Worm (Caenorhabditis elegans) whole organism, mixed stage, embryonic: ENCODE measurements around the gene fbxb-2.

ENCODE experiments used
- bed-3 ChIP-seq: fragments of 200-800 bp; sonication (Bioruptor generic); optimal IDR thresholded peaks from 3 replicates; lab custom pipeline; 2018; ENCODE audit warnings: mild to moderate bottlenecking, missing genetic modification characterization, moderate library complexity, missing compliant biosample characterization
- blmp-1 ChIP-seq: fragments of 150-350 bp; optimal IDR thresholded peaks from 2 replicates; lab custom pipeline; 2014; ENCODE audit warnings: missing biosample characterization, missing genetic modification characterization
- ceh-39 ChIP-seq: fragments of 150-350 bp; optimal IDR thresholded peaks from 2 replicates; lab custom pipeline; 2014; ENCODE audit warnings: missing biosample characterization, missing genetic modification characterization
- ceh-43 ChIP-seq: fragments of 200-800 bp; sonication (Bioruptor generic); optimal IDR thresholded peaks from 2 replicates; lab custom pipeline; 2018; ENCODE audit warnings: mild to moderate bottlenecking, missing genetic modification characterization, moderate library complexity, missing compliant biosample characterization
- ceh-83 ChIP-seq: fragments of 200-800 bp; sonication (Bioruptor generic); optimal IDR thresholded peaks from 2 replicates; lab custom pipeline; 2018; ENCODE audit warnings: mild to moderate bottlenecking, missing genetic modification characterization, missing compliant biosample characterization
- ces-1 ChIP-seq: fragments of 150-350 bp; optimal IDR thresholded peaks from 2 replicates; lab custom pipeline; 2014; ENCODE audit warnings: missing biosample characterization, missing genetic modification reagents, missing genetic modification characterization
- cnd-1 ChIP-seq: fragments of 200-800 bp; sonication (Bioruptor generic); optimal IDR thresholded peaks from 2 replicates; lab custom pipeline; 2018; ENCODE audit warnings: mild to moderate bottlenecking, missing genetic modification characterization, missing compliant biosample characterization
- drap-1 ChIP-seq: fragments of 200-800 bp; sonication (Bioruptor generic); optimal IDR thresholded peaks from 3 replicates; lab custom pipeline; 2018; ENCODE audit warnings: mild to moderate bottlenecking, missing genetic modification characterization, missing compliant biosample characterization
- elt-1 ChIP-seq: sonication (generic microtip); optimal IDR thresholded peaks from 2 replicates; lab custom pipeline; 2017; ENCODE audit warnings: missing genetic modification characterization, mild to moderate bottlenecking, missing compliant biosample characterization, antibody characterized with exemption, moderate library complexity, borderline replicate concordance; ENCODE audit not compliant: insufficient read depth
- elt-3 ChIP-seq: fragments of 150-350 bp; optimal IDR thresholded peaks from 2 replicates; lab custom pipeline; 2014; ENCODE audit warnings: missing biosample characterization, missing genetic modification characterization
- flh-1 ChIP-seq: fragments of 200-800 bp; sonication (Bioruptor generic); optimal IDR thresholded peaks from 2 replicates; lab custom pipeline; 2018; ENCODE audit warnings: mild to moderate bottlenecking, missing genetic modification characterization, moderate library complexity, missing compliant biosample characterization
- ham-2 ChIP-seq: fragments of 200-800 bp; sonication (Bioruptor generic); optimal IDR thresholded peaks from 2 replicates; lab custom pipeline; 2018; ENCODE audit warnings: mild to moderate bottlenecking, missing genetic modification characterization, missing compliant biosample characterization
- hlh-1 ChIP-seq: fragments of 150-350 bp; optimal IDR thresholded peaks from 2 replicates; lab custom pipeline; 2014; ENCODE audit warnings: missing biosample characterization, missing genetic modification reagents, missing genetic modification characterization
- lin-13 ChIP-seq: fragments of 150-350 bp; optimal IDR thresholded peaks from 2 replicates; lab custom pipeline; 2014; ENCODE audit warnings: missing biosample characterization, missing genetic modification characterization
- lsy-2 ChIP-seq: fragments of 150-350 bp; optimal IDR thresholded peaks from 2 replicates; lab custom pipeline; 2014; ENCODE audit warnings: missing biosample characterization, missing genetic modification characterization
- mab-5 ChIP-seq: fragments of 150-350 bp; optimal IDR thresholded peaks from 2 replicates; lab custom pipeline; 2014; ENCODE audit warnings: missing biosample characterization, missing genetic modification characterization
- mep-1 ChIP-seq: fragments of 150-350 bp; optimal IDR thresholded peaks from 2 replicates; lab custom pipeline; 2017; ENCODE audit warnings: missing biosample characterization, missing genetic modification reagents, missing genetic modification characterization, inconsistent platforms
- mls-2 ChIP-seq: sonication (generic microtip); optimal IDR thresholded peaks from 2 replicates; lab custom pipeline; 2016; ENCODE audit warnings: mild to moderate bottlenecking, missing genetic modification characterization, moderate library complexity, missing compliant biosample characterization
- nhr-12 ChIP-seq: fragments of 150-350 bp; optimal IDR thresholded peaks from 2 replicates; lab custom pipeline; 2014; ENCODE audit warnings: missing biosample characterization, missing genetic modification characterization
- nhr-2 ChIP-seq: fragments of 150-350 bp; optimal IDR thresholded peaks from 2 replicates; lab custom pipeline; 2014; ENCODE audit warnings: missing biosample characterization, missing genetic modification characterization
- nhr-237 ChIP-seq: fragments of 150-350 bp; optimal IDR thresholded peaks from 2 replicates; lab custom pipeline; 2014; ENCODE audit warnings: missing biosample characterization, missing genetic modification characterization
- nhr-28 ChIP-seq: fragments of 150-350 bp; optimal IDR thresholded peaks from 2 replicates; lab custom pipeline; 2014; ENCODE audit warnings: missing biosample characterization, missing genetic modification characterization
- nhr-76 ChIP-seq: sonication (generic microtip); optimal IDR thresholded peaks from 2 replicates; lab custom pipeline; 2017; ENCODE audit warnings: missing biosample characterization, missing genetic modification characterization
- pha-4 ChIP-seq: fragments of 150-350 bp; optimal IDR thresholded peaks from 2 replicates; lab custom pipeline; 2018; ENCODE audit warnings: missing biosample characterization, missing genetic modification reagents, missing genetic modification characterization
- sem-2 ChIP-seq: fragments of 200-800 bp; sonication (Bioruptor generic); optimal IDR thresholded peaks from 2 replicates; lab custom pipeline; 2018; ENCODE audit warnings: mild to moderate bottlenecking, missing genetic modification characterization, missing compliant biosample characterization
- sptf-1 ChIP-seq: sonication (generic microtip); optimal IDR thresholded peaks from 2 replicates; lab custom pipeline; 2017; ENCODE audit warnings: mild to moderate bottlenecking, missing genetic modification characterization, moderate library complexity, missing compliant biosample characterization
- tbx-8 ChIP-seq: fragments of 200-800 bp; sonication (Bioruptor generic); optimal IDR thresholded peaks from 2 replicates; lab custom pipeline; 2018; ENCODE audit warnings: mild to moderate bottlenecking, missing genetic modification characterization, moderate library complexity, missing compliant biosample characterization
- unc-120 ChIP-seq: sonication (generic microtip); optimal IDR thresholded peaks from 2 replicates; lab custom pipeline; 2017; ENCODE audit warnings: missing genetic modification characterization, missing compliant biosample characterization; ENCODE audit not compliant: poor library complexity, severe bottlenecking
- unc-39 ChIP-seq: fragments of 150-350 bp; optimal IDR thresholded peaks from 2 replicates; lab custom pipeline; 2014; ENCODE audit warnings: missing biosample characterization, missing genetic modification characterization
- unc-62 ChIP-seq: fragments of 150-350 bp; optimal IDR thresholded peaks from 2 replicates; lab custom pipeline; 2014; ENCODE audit warnings: missing biosample characterization, missing genetic modification reagents, missing genetic modification characterization
- zip-8 ChIP-seq: fragments of 150-350 bp; optimal IDR thresholded peaks from 2 replicates; lab custom pipeline; 2014; ENCODE audit warnings: missing biosample characterization, missing genetic modification characterization
- ztf-11 ChIP-seq: fragments of 150-350 bp; optimal IDR thresholded peaks from 2 replicates; lab custom pipeline; 2014; ENCODE audit warnings: missing biosample characterization, missing genetic modification characterization

Gene fbxb-2

DNA sequence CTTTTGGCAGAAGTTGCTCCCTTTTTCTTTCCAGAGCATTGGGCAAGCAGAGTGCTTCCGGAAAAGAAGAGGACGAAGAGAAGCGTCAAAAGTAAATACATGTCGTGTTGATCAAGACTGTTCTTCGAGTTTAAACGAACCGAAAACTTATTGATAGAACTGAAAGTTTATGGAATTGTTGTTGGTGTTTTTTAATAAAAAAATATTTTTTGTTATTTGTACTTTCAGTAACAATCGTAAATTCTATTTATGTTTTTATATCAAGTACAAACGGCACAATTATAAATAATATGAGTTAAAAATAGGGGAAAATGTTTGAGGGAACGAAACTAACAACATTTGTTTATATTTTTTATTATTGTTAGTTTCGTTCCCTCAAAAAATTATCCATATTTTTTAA is 20.5 kb upstream of the fbxb-2 start, which contains the start of gene F21D9.3:
Gene F21D9.3 (minus strand): TSS at position 101 of the 400 bp plus-strand sequence.
- TF ChIP-seq nhr-12 (tag; lab: Kevin White, UChicago), result no peak
- no peak for TF ChIP-seq pha-4 (tag; lab: Kevin White, UChicago)
- no peak for TF ChIP-seq bed-3
- TF ChIP-seq ces-1, result no peak

DNA sequence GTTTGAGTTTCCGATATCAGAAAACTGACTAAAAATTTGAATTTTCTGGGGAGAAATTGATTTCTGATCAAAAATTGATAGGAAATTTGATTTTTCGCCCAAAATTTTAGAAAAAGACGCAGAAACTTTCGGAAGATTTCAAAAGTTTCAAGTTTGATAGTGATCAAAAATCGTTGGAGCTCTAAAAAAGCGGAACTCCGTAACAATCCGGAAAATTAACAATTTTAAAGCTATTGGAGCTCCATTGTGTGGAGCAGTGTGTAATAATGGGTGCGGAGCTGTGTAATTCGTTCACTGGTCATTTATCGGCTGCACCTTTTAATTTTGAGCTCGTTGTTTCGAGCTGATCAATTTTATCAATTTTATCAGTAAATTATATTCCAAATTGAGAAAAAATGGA is 16.4 kb upstream of the fbxb-2 start, which contains the start of gene F21D9.4:
Gene F21D9.4 (plus strand): TSS at position 301 of the 400 bp plus-strand sequence.
- TF ChIP-seq pha-4 (tag; lab: Kevin White, UChicago), result no peak
- TF ChIP-seq unc-120, result no peak
- no peak for TF ChIP-seq tbx-8
- no peak for TF ChIP-seq blmp-1
- no peak for TF ChIP-seq nhr-12 (tag; lab: Kevin White, UChicago)
- no peak for TF ChIP-seq nhr-2 (tag; lab: Kevin White, UChicago)
- TF ChIP-seq sptf-1 (tag; lab: Kevin White, UChicago), result no peak
- TF ChIP-seq mep-1 (tag; lab: Kevin White, UChicago), result no peak
- no peak for TF ChIP-seq drap-1 (GFP tag; lab: Kevin White, UChicago)
- no peak for TF ChIP-seq zip-8 (tag; lab: Kevin White, UChicago)
- TF ChIP-seq nhr-76, result no peak
- no peak for TF ChIP-seq mls-2 (tag; lab: Kevin White, UChicago)
- no peak for TF ChIP-seq lsy-2
- TF ChIP-seq ceh-83 (GFP tag; lab: Kevin White, UChicago), result no peak
- TF ChIP-seq ceh-39 (tag; lab: Kevin White, UChicago), result no peak
- TF ChIP-seq ceh-43 (GFP tag; lab: Kevin White, UChicago), result no peak

DNA sequence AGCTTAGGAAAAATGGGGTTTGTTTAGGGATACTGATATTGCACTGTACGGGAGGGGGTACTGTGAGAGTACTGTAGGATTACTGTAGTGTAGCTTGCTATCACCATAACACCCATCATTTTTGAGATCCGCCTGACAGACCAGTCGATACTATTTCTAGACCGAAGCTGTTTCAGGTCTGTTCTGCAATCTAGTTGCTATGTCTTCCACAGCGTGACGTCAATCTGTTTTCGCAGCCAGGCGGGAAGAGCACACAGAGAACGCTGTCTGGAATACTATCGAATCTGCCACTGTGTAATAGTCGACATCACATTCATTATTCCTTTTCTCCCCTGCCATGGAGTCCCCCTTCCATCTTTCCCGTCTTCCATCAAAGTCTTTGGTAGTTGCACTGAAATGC is 14.7 kb upstream of the fbxb-2 start, which contains the start of gene F21D9.11:
Gene F21D9.11 (plus strand): TSS at position 301 of the 400 bp plus-strand sequence.
- TF ChIP-seq ztf-11 (tag; lab: Kevin White, UChicago), result no peak
- no peak for TF ChIP-seq elt-3 (tag; lab: Kevin White, UChicago)
- no peak for TF ChIP-seq drap-1 (GFP tag; lab: Kevin White, UChicago)
- no peak for TF ChIP-seq ces-1
- no peak for TF ChIP-seq mab-5
- TF ChIP-seq nhr-12 (tag; lab: Kevin White, UChicago), result no peak
- TF ChIP-seq sptf-1 (tag; lab: Kevin White, UChicago), result no peak
- TF ChIP-seq lsy-2, result no peak
- TF ChIP-seq nhr-76, result no peak
- TF ChIP-seq ceh-39 (tag; lab: Kevin White, UChicago), result no peak
- no peak for TF ChIP-seq flh-1
- no peak for TF ChIP-seq unc-39 (tag; lab: Kevin White, UChicago)
- no peak for TF ChIP-seq bed-3
- no peak for TF ChIP-seq zip-8 (tag; lab: Kevin White, UChicago)
- no peak for TF ChIP-seq ceh-43 (GFP tag; lab: Kevin White, UChicago)
- no peak for TF ChIP-seq unc-62
- TF ChIP-seq nhr-237 (tag; lab: Kevin White, UChicago), result no peak

DNA sequence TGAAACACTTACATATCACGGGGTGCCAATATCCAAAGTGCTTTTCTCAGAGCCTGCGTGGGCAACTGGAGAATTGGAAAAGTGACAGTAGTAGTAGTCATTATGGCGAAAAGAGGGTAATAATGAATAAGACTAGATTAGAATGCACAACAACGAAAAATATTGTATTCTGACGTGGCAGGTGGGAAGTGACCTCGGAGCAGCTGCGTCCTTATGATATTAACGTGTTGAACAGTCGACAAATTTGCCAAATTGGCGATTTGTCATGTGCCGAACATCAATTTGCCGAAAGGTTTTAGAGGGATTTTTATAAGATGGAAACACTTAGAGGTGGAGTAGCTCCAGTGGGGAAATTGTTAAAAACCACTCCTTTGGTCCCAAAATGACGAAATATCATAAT is 13.9 kb upstream of the fbxb-2 start, which contains the start of gene str-81:
Gene str-81 (minus strand): TSS at position 101 of the 400 bp plus-strand sequence.
- TF ChIP-seq sem-2, result no peak
- no peak for TF ChIP-seq tbx-8
- TF ChIP-seq nhr-237 (tag; lab: Kevin White, UChicago), result no peak
- TF ChIP-seq cnd-1 (tag; lab: Kevin White, UChicago), result peak; percentile 16
- TF ChIP-seq mep-1 (tag; lab: Kevin White, UChicago), result no peak
- no peak for TF ChIP-seq ham-2 (GFP tag; lab: Kevin White, UChicago)
- no peak for TF ChIP-seq unc-39 (tag; lab: Kevin White, UChicago)
- no peak for TF ChIP-seq ztf-11 (tag; lab: Kevin White, UChicago)
- no peak for TF ChIP-seq blmp-1
- peak; percentile 36 for TF ChIP-seq nhr-2 (tag; lab: Kevin White, UChicago)
- no peak for TF ChIP-seq sptf-1 (tag; lab: Kevin White, UChicago)

DNA sequence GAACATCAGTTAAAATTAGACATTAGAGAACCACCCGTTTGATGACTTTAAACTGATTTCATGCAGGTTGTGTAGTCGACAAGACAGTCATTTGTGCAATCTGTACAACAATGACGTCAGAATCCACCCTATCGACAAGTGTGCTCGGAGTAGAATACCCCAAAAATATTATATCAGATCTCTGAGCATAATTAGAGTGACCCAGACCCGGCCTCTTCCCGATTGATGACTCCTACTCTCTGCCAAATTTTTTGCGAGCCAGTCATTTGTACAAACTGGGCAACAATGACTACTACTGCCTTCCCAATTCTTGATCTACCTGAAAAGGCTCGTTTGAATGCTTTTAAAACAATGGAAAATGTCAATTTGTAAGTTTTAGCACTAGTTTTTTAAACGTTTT is 3.0 kb upstream of the fbxb-2 start, which contains the start of the genes fbxb-115 and fbxb-1:
Gene fbxb-115 (minus strand): TSS at position 101 of the 400 bp plus-strand sequence.
Gene fbxb-1 (plus strand): TSS at position 226 of the 400 bp plus-strand sequence.
- TF ChIP-seq elt-3 (tag; lab: Kevin White, UChicago), result no peak
- TF ChIP-seq bed-3, result no peak
- TF ChIP-seq ceh-39 (tag; lab: Kevin White, UChicago), result no peak
- no peak for TF ChIP-seq ham-2 (GFP tag; lab: Kevin White, UChicago)
- no peak for TF ChIP-seq hlh-1
- TF ChIP-seq nhr-28, result no peak
- TF ChIP-seq ces-1, result no peak
- TF ChIP-seq mab-5, result no peak
- no peak for TF ChIP-seq ztf-11 (tag; lab: Kevin White, UChicago)
- no peak for TF ChIP-seq lin-13
- TF ChIP-seq zip-8 (tag; lab: Kevin White, UChicago), result no peak
- TF ChIP-seq blmp-1, result no peak
- TF ChIP-seq flh-1, result no peak
- TF ChIP-seq elt-1 (tag; lab: Kevin White, UChicago), result no peak
